Worm (Caenorhabditis elegans): ENCODE data around the gene F57F4.2.

- TF ChIP-seq grh-1 (GFP tag; IDR thresholded peaks at IDR 0.05) = no peak
- TF ChIP-seq ces-1 (GFP tag; optimal IDR thresholded peaks at IDR 0.05) = no peak
- TF ChIP-seq skn-1 (tag; optimal IDR thresholded peaks at IDR 0.05) = no peak
- peak; percentile 19 for TF ChIP-seq tbx-2 (tag; optimal IDR thresholded peaks at IDR 0.05)
- no peak for TF ChIP-seq C16A3.4 (tag; optimal IDR thresholded peaks at IDR 0.05)
- no peak for TF ChIP-seq egl-27 (tag; optimal IDR thresholded peaks at IDR 0.05)
- peak; percentile 12 for TF ChIP-seq nhr-77 (tag; optimal IDR thresholded peaks at IDR 0.05)
- TF ChIP-seq dpl-1 (GFP tag; optimal IDR thresholded peaks at IDR 0.05) = no peak
- no peak for TF ChIP-seq ama-1 (optimal IDR thresholded peaks at IDR 0.05)
These were observed 32.3 kb downstream of the F57F4.2 start for ce11 chrV:6357236-6357635.

All from whole organism, L1 larva.